Fruit fly (Drosophila melanogaster): Measurements from ENCODE around the gene tnc.

The tnc gene

dm6 chr3R:25047504-25047903, 63.3 kb downstream of the tnc start, which contains the start of gene CG11790 (continued):
- TF ChIP-seq NfI (GFP tag; optimal IDR thresholded peaks at IDR 0.05) (peak; percentile 12), gcm (GFP tag; optimal IDR thresholded peaks at IDR 0.05) (no peak), Rfx (GFP tag; IDR thresholded peaks at IDR 0.05) (peak; percentile 43; the same call in 1 of the 2 replicates), toy (GFP tag; IDR thresholded peaks at IDR 0.05) (no peak), Gug (GFP tag; IDR thresholded peaks at IDR 0.05) (no peak; the same call in 3 of the 4 replicates), CG4707 (GFP tag; optimal IDR thresholded peaks at IDR 0.05) (no peak), Hmx (GFP tag; optimal IDR thresholded peaks at IDR 0.05) (no peak), Awh (GFP tag; IDR thresholded peaks at IDR 0.05) (no peak), Xrp1 (GFP tag; IDR thresholded peaks at IDR 0.05) (peak; percentile 25; the same call in 1 of the 2 replicates), CG9437 (GFP tag; optimal IDR thresholded peaks at IDR 0.05) (no peak), unc-4 (GFP tag; IDR thresholded peaks at IDR 0.05; ENCODE audit: partially characterized antibody) (peak; percentile 80), esg (GFP tag; conservative IDR thresholded peaks at IDR 0.05) (no peak), CG2129 (GFP tag; IDR thresholded peaks at IDR 0.05; ENCODE audit: partially characterized antibody) (peak; percentile 40; the same call in 1 of the 2 replicates), lilli (GFP tag; optimal IDR thresholded peaks at IDR 0.05) (peak; percentile 7), Sry-δ (GFP tag; optimal IDR thresholded peaks at IDR 0.05) (peak; percentile 75), CG1603 (tag; optimal IDR thresholded peaks at IDR 0.05) (peak; percentile 59), CG6791 (GFP tag; IDR thresholded peaks at IDR 0.05; ENCODE audit: partially characterized antibody) (peak; percentile 83), hb (GFP tag; IDR thresholded peaks at IDR 0.05; ENCODE audit: partially characterized antibody) (peak; percentile 61; the same call in 2 of the 3 replicates), gfzf (GFP tag; optimal IDR thresholded peaks at IDR 0.05) (peak; percentile 25), CG4617 (GFP tag; optimal IDR thresholded peaks at IDR 0.05; ENCODE audit: borderline replicate concordance) (peak; percentile 10), lov (optimal IDR thresholded peaks at IDR 0.05) (no peak), lov (GFP tag; IDR thresholded peaks at IDR 0.05) (0 out of 3 replicates have a peak, but pooled peaks have one; percentile 16), MBD-R2 (GFP tag; IDR thresholded peaks at IDR 0.05) (peak; percentile 84), nerfin-2 (GFP tag; IDR thresholded peaks at IDR 0.05; ENCODE audit: partially characterized antibody) (peak; percentile 59), NC2α (GFP tag; optimal IDR thresholded peaks at IDR 0.05) (no peak), CG3407 (GFP tag; optimal IDR thresholded peaks at IDR 0.05) (no peak), Drgx (GFP tag; IDR thresholded peaks at IDR 0.05) (no peak), pzg (GFP tag; optimal IDR thresholded peaks at IDR 0.05) (peak; percentile 63), nom (GFP tag; optimal IDR thresholded peaks at IDR 0.05) (peak; percentile 45), hkb (optimal IDR thresholded peaks at IDR 0.05) (no peak), hkb (GFP tag; IDR thresholded peaks at IDR 0.05) (0 out of 2 replicates have a peak, but pooled peaks have one; percentile 12), bbx (GFP tag; IDR thresholded peaks at IDR 0.05; ENCODE audit: partially characterized antibody) (peak; percentile 85), Opbp (GFP tag; IDR thresholded peaks at IDR 0.05; ENCODE audit: partially characterized antibody) (peak; percentile 84; the same call in 2 of the 3 replicates), Hr39 (optimal IDR thresholded peaks at IDR 0.05) (no peak), Deaf1 (tag; optimal IDR thresholded peaks at IDR 0.05) (peak; percentile 2), CG1233 (GFP tag; optimal IDR thresholded peaks at IDR 0.05) (no peak), CG8765 (GFP tag; IDR thresholded peaks at IDR 0.05) (no peak), gsb (GFP tag; IDR thresholded peaks at IDR 0.05) (no peak), fd102C (GFP tag; optimal IDR thresholded peaks at IDR 0.05) (no peak), Lim3 (GFP tag; IDR thresholded peaks at IDR 0.05) (no peak), vvl (GFP tag; IDR thresholded peaks at IDR 0.05) (peak; percentile 20; the same call in 1 of the 2 replicates), CG13287 (GFP tag; IDR thresholded peaks at IDR 0.05; ENCODE audit: partially characterized antibody) (peak; percentile 88), sna (GFP tag; IDR thresholded peaks at IDR 0.05; ENCODE audit: partially characterized antibody) (peak; percentile 75), CG31388 (GFP tag; optimal IDR thresholded peaks at IDR 0.05) (no peak), CG7357 (GFP tag; IDR thresholded peaks at IDR 0.05) (no peak), gro (GFP tag; optimal IDR thresholded peaks at IDR 0.05) (peak; percentile 5), chinmo (GFP tag; IDR thresholded peaks at IDR 0.05; ENCODE audit: partially characterized antibody) (0 out of 4 replicates have a peak, but pooled peaks have one; percentile 42), tll (GFP tag; optimal IDR thresholded peaks at IDR 0.05) (no peak), inv (GFP tag; IDR thresholded peaks at IDR 0.05; ENCODE audit: partially characterized antibody) (peak; percentile 51; the same call in 1 of the 2 replicates), CG2889 (GFP tag; IDR thresholded peaks at IDR 0.05) (no peak)
